Fruit fly (Drosophila melanogaster): ENCODE data around the gene CG31465.
A peak's percentile ranks its signal among the peaks of the same experiment; 100 is the strongest.

The CG31465 gene

DNA sequence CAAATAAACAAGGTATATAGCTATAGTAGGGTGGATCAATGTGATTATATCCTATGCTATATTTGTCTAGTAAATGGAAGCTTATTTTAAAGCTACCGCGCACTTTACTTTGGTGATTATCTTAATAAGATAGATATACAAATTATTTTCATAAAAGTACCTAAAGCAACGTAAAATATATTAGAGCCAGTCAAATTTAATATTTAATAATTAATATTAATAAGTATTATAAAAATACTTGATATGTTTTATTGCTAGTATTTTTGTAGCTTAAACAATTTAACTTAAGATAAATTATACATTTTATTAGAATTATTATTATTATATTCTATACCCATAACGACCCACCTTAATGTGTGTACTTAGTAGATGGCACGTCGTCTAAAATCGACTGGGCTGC, 41.0 kb upstream of the CG31465 start (continued):
- TF ChIP-seq CG12299 (tag; optimal IDR thresholded peaks at IDR 0.05) (no peak), CG6175 (GFP tag; IDR thresholded peaks at IDR 0.05) (no peak), CG7963 (GFP tag; IDR thresholded peaks at IDR 0.05; ENCODE audit: partially characterized antibody) (no peak), dimm (GFP tag; IDR thresholded peaks at IDR 0.05) (no peak), Dbx (GFP tag; IDR thresholded peaks at IDR 0.05) (no peak), sug (tag; optimal IDR thresholded peaks at IDR 0.05) (no peak), CG17361 (GFP tag; IDR thresholded peaks at IDR 0.05) (peak; percentile 51; the same call in 1 of the 3 replicates), Rfx (GFP tag; IDR thresholded peaks at IDR 0.05) (no peak), p53 (GFP tag; optimal IDR thresholded peaks at IDR 0.05) (no peak), trem (tag; optimal IDR thresholded peaks at IDR 0.05) (no peak), ato (GFP tag; IDR thresholded peaks at IDR 0.05; ENCODE audit: partially characterized antibody) (no peak), Hr39 (optimal IDR thresholded peaks at IDR 0.05) (no peak), dmrt11E (tag; optimal IDR thresholded peaks at IDR 0.05) (peak; percentile 22), salm (tag; optimal IDR thresholded peaks at IDR 0.05) (no peak), prd (optimal IDR thresholded peaks at IDR 0.05) (no peak), prd (GFP tag; IDR thresholded peaks at IDR 0.05) (no peak), CG17385 (GFP tag; optimal IDR thresholded peaks at IDR 0.05) (peak; percentile 18), Max (GFP tag; optimal IDR thresholded peaks at IDR 0.05) (no peak), Doc3 (GFP tag; IDR thresholded peaks at IDR 0.05; ENCODE audit: partially characterized antibody) (no peak), Ada2b (GFP tag; IDR thresholded peaks at IDR 0.05) (no peak), Rx (GFP tag; IDR thresholded peaks at IDR 0.05) (no peak), dysf (GFP tag; IDR thresholded peaks at IDR 0.05) (no peak), Atf3 (GFP tag; optimal IDR thresholded peaks at IDR 0.05) (no peak), onecut (GFP tag; IDR thresholded peaks at IDR 0.05) (no peak), Adf1 (GFP tag; IDR thresholded peaks at IDR 0.05) (no peak), CG7271 (tag; optimal IDR thresholded peaks at IDR 0.05) (no peak), NfI (GFP tag; optimal IDR thresholded peaks at IDR 0.05) (no peak), Poxn (GFP tag; IDR thresholded peaks at IDR 0.05) (no peak), CG3065 (GFP tag; optimal IDR thresholded peaks at IDR 0.05) (no peak), Dp (GFP tag; optimal IDR thresholded peaks at IDR 0.05) (no peak), fd64A (GFP tag; optimal IDR thresholded peaks at IDR 0.05) (no peak), CG12104 (GFP tag; optimal IDR thresholded peaks at IDR 0.05) (no peak), Bdp1 (GFP tag; optimal IDR thresholded peaks at IDR 0.05) (no peak), h (optimal IDR thresholded peaks at IDR 0.05) (no peak), CG8924 (tag; optimal IDR thresholded peaks at IDR 0.05) (peak; percentile 66), zf30C (GFP tag; optimal IDR thresholded peaks at IDR 0.05) (no peak), pzg (GFP tag; optimal IDR thresholded peaks at IDR 0.05) (no peak), CG7786 (GFP tag; optimal IDR thresholded peaks at IDR 0.05) (no peak), insv (GFP tag; optimal IDR thresholded peaks at IDR 0.05) (no peak), dmrt99B (tag; optimal IDR thresholded peaks at IDR 0.05) (peak; percentile 55), BEAF-32 (GFP tag; optimal IDR thresholded peaks at IDR 0.05) (no peak), Dfd (GFP tag; optimal IDR thresholded peaks at IDR 0.05) (no peak), pfk (GFP tag; optimal IDR thresholded peaks at IDR 0.05) (no peak), CG2120 (GFP tag; optimal IDR thresholded peaks at IDR 0.05) (no peak), tap (tag; optimal IDR thresholded peaks at IDR 0.05) (peak; percentile 27), az2 (GFP tag; optimal IDR thresholded peaks at IDR 0.05) (no peak), Dref (GFP tag; IDR thresholded peaks at IDR 0.05) (no peak), CG3838 (GFP tag; optimal IDR thresholded peaks at IDR 0.05) (no peak), Atf-2 (GFP tag; optimal IDR thresholded peaks at IDR 0.05) (no peak), CG16779 (GFP tag; IDR thresholded peaks at IDR 0.05) (no peak), unc-4 (GFP tag; IDR thresholded peaks at IDR 0.05; ENCODE audit: partially characterized antibody) (no peak), CG5180 (GFP tag; optimal IDR thresholded peaks at IDR 0.05) (no peak), CG16813 (GFP tag; IDR thresholded peaks at IDR 0.05; ENCODE audit: partially characterized antibody) (no peak)
